Worm (Caenorhabditis elegans) whole organism, early embryonic: ENCODE data around the gene bgal-1.

Source experiments
- aly-1 ChIP-seq: sonication (generic microtip); optimal IDR thresholded peaks from 2 replicates; lab custom pipeline; 2016; ENCODE audit warnings: missing genetic modification characterization, missing compliant biosample characterization
- ama-1 ChIP-seq: fragments of 150-350 bp; optimal IDR thresholded peaks from 2 replicates; lab custom pipeline; 2014
- ceh-13 ChIP-seq: fragments of 200-800 bp; sonication (Bioruptor generic); optimal IDR thresholded peaks from 2 replicates; lab custom pipeline; 2018; ENCODE audit warnings: mild to moderate bottlenecking, missing genetic modification characterization, missing compliant biosample characterization
- ets-7 ChIP-seq: sonication (generic microtip); optimal IDR thresholded peaks from 2 replicates; lab custom pipeline; 2016; ENCODE audit warnings: missing genotype, missing genetic modification characterization, missing compliant biosample characterization
- flt-1 ChIP-seq: fragments of 200-800 bp; sonication (Bioruptor generic); IDR thresholded peaks from 2 replicates; pipeline ENCODE4 v1.3.6; 2022; ENCODE audit warnings: missing genetic modification characterization, missing compliant biosample characterization
- pes-1 ChIP-seq: fragments of 200-800 bp; sonication (Bioruptor generic); IDR thresholded peaks from 2 replicates; pipeline ENCODE4 v1.3.6; 2022; ENCODE audit warnings: missing genetic modification reagents, missing genetic modification characterization, missing compliant biosample characterization
- tbx-37 ChIP-seq: fragments of 200-800 bp; sonication (Bioruptor generic); conservative IDR thresholded peaks from 2 replicates; pipeline ENCODE4 v1.3.6; 2022; ENCODE audit warnings: missing genetic modification reagents, missing genetic modification characterization, missing compliant biosample characterization
- tra-4 ChIP-seq: sonication (generic microtip); optimal IDR thresholded peaks from 2 replicates; lab custom pipeline; 2017; ENCODE audit warnings: missing genetic modification characterization, missing compliant biosample characterization

ce11 chrV:11241580-11241979 lies 15.8 kb upstream of the bgal-1 start, which contains the start of gene pgap-1:
- TF ChIP-seq ama-1 (lab: Kevin White, UChicago) (no peak), pes-1 (GFP tag; lab: Robert Waterston, UW) (no peak), ets-7 (tag; lab: Kevin White, UChicago) (no peak), flt-1 (GFP tag; lab: Robert Waterston, UW) (no peak), tra-4 (tag; lab: Kevin White, UChicago) (no peak), ceh-13 (GFP tag; lab: Kevin White, UChicago) (no peak), aly-1 (no peak), tbx-37 (no peak)
